Worm (Caenorhabditis elegans): ENCODE measurements around the gene Y116F11B.14.

DNA sequence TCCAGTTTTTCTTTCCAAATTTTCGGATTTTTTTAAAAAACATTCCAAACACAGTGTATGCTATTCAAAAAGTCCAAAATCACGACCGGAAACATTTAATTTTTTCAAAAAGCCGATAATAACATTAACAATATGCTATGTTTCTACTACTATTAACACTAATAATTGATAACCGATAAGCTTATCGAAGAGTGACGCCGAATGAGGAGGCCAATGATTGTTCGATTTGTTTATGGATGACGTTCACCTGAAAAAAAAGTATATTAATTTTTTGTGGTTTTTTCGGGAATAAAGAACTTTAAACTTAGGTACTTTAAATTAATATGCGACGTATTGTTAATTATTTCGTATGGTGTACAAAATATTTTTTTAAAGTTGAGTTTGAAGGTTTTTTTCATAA, 1.3 kb upstream of the Y116F11B.14 start:
- TF ChIP-seq sem-4 (tag; optimal IDR thresholded peaks at IDR 0.05) (no peak), skn-1 (tag; optimal IDR thresholded peaks at IDR 0.05) (no peak), ztf-11 (tag; optimal IDR thresholded peaks at IDR 0.05) (no peak), C34F6.9 (tag; optimal IDR thresholded peaks at IDR 0.05) (no peak), snpc-4 (tag; optimal IDR thresholded peaks at IDR 0.05) (no peak), zag-1 (tag; optimal IDR thresholded peaks at IDR 0.05) (no peak)

All from whole organism, L2 larva.